Worm (Caenorhabditis elegans) whole organism, young adult: ENCODE results near the gene D1053.3.
A peak's percentile ranks its signal among the peaks of the same experiment; 100 is the strongest.

ENCODE experiments used
- D2030.7 ChIP-seq: fragments of 200-800 bp; sonication (Bioruptor generic); IDR thresholded peaks from 2 replicates; pipeline ENCODE4 v1.3.6; 2022; ENCODE audit warnings: missing genetic modification reagents, missing genetic modification characterization, missing compliant biosample characterization
- F49E8.2 ChIP-seq: sonication (generic microtip); optimal IDR thresholded peaks from 3 replicates; lab custom pipeline; 2017; ENCODE audit warnings: missing genetic modification characterization, mild to moderate bottlenecking, missing compliant biosample characterization, antibody characterized with exemption, moderate library complexity; ENCODE audit not compliant: insufficient read depth
- Y53F4B.3 ChIP-seq: fragments of 200-800 bp; sonication (Bioruptor generic); IDR thresholded peaks from 2 replicates; pipeline ENCODE4 v1.3.6; 2022; ENCODE audit warnings: missing genetic modification reagents, missing genetic modification characterization, missing compliant biosample characterization
- Y67H2A.10 ChIP-seq: fragments of 200-800 bp; sonication (Bioruptor generic); conservative IDR thresholded peaks from 2 replicates; pipeline ENCODE4 v1.3.6; 2022; ENCODE audit warnings: missing genetic modification reagents, missing genetic modification characterization, missing compliant biosample characterization
- ZK185.1 ChIP-seq: sonication (generic microtip); optimal IDR thresholded peaks from 2 replicates; lab custom pipeline; 2016; ENCODE audit warnings: mild to moderate bottlenecking, missing genetic modification characterization, missing compliant biosample characterization; ENCODE audit not compliant: poor library complexity, severe bottlenecking
- atf-7 ChIP-seq: sonication (generic microtip); optimal IDR thresholded peaks from 2 replicates; lab custom pipeline; 2017; ENCODE audit warnings: mild to moderate bottlenecking, missing genetic modification characterization, missing compliant biosample characterization
- athp-1 ChIP-seq: sonication (generic microtip); optimal IDR thresholded peaks from 2 replicates; lab custom pipeline; 2017; ENCODE audit warnings: mild to moderate bottlenecking, missing genetic modification characterization, missing compliant biosample characterization
- attf-3 ChIP-seq: fragments of 200-800 bp; sonication (Bioruptor generic); conservative IDR thresholded peaks from 2 replicates; pipeline ENCODE4 v1.3.6; 2022; ENCODE audit warnings: missing genetic modification reagents, missing genetic modification characterization, missing compliant biosample characterization
- attf-5 ChIP-seq: fragments of 200-800 bp; sonication (Bioruptor generic); optimal IDR thresholded peaks from 2 replicates; lab custom pipeline; 2018; ENCODE audit warnings: mild to moderate bottlenecking, missing genetic modification characterization, missing compliant biosample characterization
- ceh-27 ChIP-seq: fragments of 200-800 bp; sonication (Bioruptor generic); optimal IDR thresholded peaks from 2 replicates; lab custom pipeline; 2018; ENCODE audit warnings: mild to moderate bottlenecking, missing genetic modification characterization, moderate library complexity, missing compliant biosample characterization
- hlh-12 ChIP-seq: sonication (generic microtip); optimal IDR thresholded peaks from 2 replicates; lab custom pipeline; 2016; ENCODE audit warnings: missing genetic modification characterization, missing compliant biosample characterization
- hlh-26 ChIP-seq: fragments of 200-800 bp; sonication (Bioruptor generic); conservative IDR thresholded peaks from 2 replicates; pipeline ENCODE4 v1.3.6; 2022; ENCODE audit warnings: missing genetic modification reagents, missing genetic modification characterization, missing compliant biosample characterization
- hmg-20 ChIP-seq: fragments of 200-800 bp; sonication (Bioruptor generic); IDR thresholded peaks from 2 replicates; pipeline ENCODE4 v1.3.6; 2022; ENCODE audit warnings: missing genetic modification reagents, missing genetic modification characterization, missing compliant biosample characterization
- hsf-1 ChIP-seq: fragments of 200-800 bp; sonication (Bioruptor generic); IDR thresholded peaks from 2 replicates; pipeline ENCODE4 v1.3.6; 2022; ENCODE audit warnings: missing genetic modification reagents, missing genetic modification characterization, missing compliant biosample characterization
- lag-1 ChIP-seq: fragments of 200-800 bp; sonication (Bioruptor generic); IDR thresholded peaks from 2 replicates; pipeline ENCODE4 v1.3.6; 2022; ENCODE audit warnings: missing genetic modification reagents, missing genetic modification characterization, missing compliant biosample characterization
- let-607 ChIP-seq, 2 experiments: fragments of 200-800 bp in 1 of 2; sonication (Bioruptor generic) in 1 of 2; sonication (generic microtip) in 1 of 2; optimal IDR thresholded peaks; 2 replicates each; lab custom pipeline; 2016 to 2018; ENCODE audit warnings: mild to moderate bottlenecking in 2 of 2, missing compliant biosample characterization in 2 of 2, missing genetic modification characterization in 2 of 2, moderate library complexity in 2 of 2, missing genotype in 1 of 2
- lin-26 ChIP-seq: fragments of 200-800 bp; sonication (Bioruptor generic); IDR thresholded peaks from 2 replicates; pipeline ENCODE4 v1.3.6; 2022; ENCODE audit warnings: missing genetic modification reagents, missing genetic modification characterization, missing compliant biosample characterization
- lir-1 ChIP-seq: fragments of 200-800 bp; sonication (Bioruptor generic); conservative IDR thresholded peaks from 2 replicates; pipeline ENCODE4 v1.3.6; 2022; ENCODE audit warnings: missing genetic modification reagents, missing genetic modification characterization, missing compliant biosample characterization
- madf-8 ChIP-seq: fragments of 200-800 bp; sonication (Bioruptor generic); conservative IDR thresholded peaks from 2 replicates; pipeline ENCODE4 v1.3.6; 2022; ENCODE audit warnings: missing genetic modification reagents, missing genetic modification characterization, missing compliant biosample characterization
- nfya-1 ChIP-seq: sonication (generic microtip); optimal IDR thresholded peaks from 2 replicates; lab custom pipeline; 2017; ENCODE audit warnings: antibody characterized with exemption, missing compliant biosample characterization, missing genetic modification characterization, borderline replicate concordance; ENCODE audit not compliant: insufficient read depth
- nhr-27 ChIP-seq: fragments of 200-800 bp; sonication (Bioruptor generic); optimal IDR thresholded peaks from 2 replicates; lab custom pipeline; 2018; ENCODE audit warnings: mild to moderate bottlenecking, missing genetic modification characterization, moderate library complexity, missing compliant biosample characterization
- nhr-80 ChIP-seq: sonication (generic microtip); optimal IDR thresholded peaks from 2 replicates; lab custom pipeline; 2016; ENCODE audit warnings: missing genetic modification characterization, missing compliant biosample characterization
- pha-4 ChIP-seq: fragments of 150-350 bp; sonication (generic microtip); optimal IDR thresholded peaks from 2 replicates; lab custom pipeline; 2014; ENCODE audit warnings: missing biosample characterization, missing genetic modification reagents, missing genetic modification characterization
- rpc-1 ChIP-seq, 2 experiments: fragments of 150-350 bp in 1 of 2; sonication (generic microtip) in 1 of 2; optimal IDR thresholded peaks; 2 replicates each; lab custom pipeline; 2014 to 2018; ENCODE audit warnings: missing biosample characterization in 1 of 2, missing genetic modification characterization in 1 of 2, missing genetic modification reagents in 1 of 2, missing genotype in 1 of 2
- snpc-4 ChIP-seq, 5 experiments: fragments of 150-350 bp in 1 of 5; sonication (generic microtip) in 4 of 5; optimal IDR thresholded peaks; 2 replicates each; lab custom pipeline; 2014 to 2018; ENCODE audit warnings: missing genetic modification characterization in 5 of 5, missing biosample characterization in 3 of 5, antibody characterized with exemption in 2 of 5, mild to moderate bottlenecking in 2 of 5, missing compliant biosample characterization in 2 of 5, missing genotype in 2 of 5, moderate library complexity in 2 of 5, missing genetic modification reagents in 1 of 5
- zfh-2 ChIP-seq: fragments of 200-800 bp; sonication (Bioruptor generic); conservative IDR thresholded peaks from 2 replicates; pipeline ENCODE4 v1.3.6; 2022; ENCODE audit warnings: missing genetic modification reagents, missing genetic modification characterization, missing compliant biosample characterization
- ztf-18 ChIP-seq: sonication (generic microtip); optimal IDR thresholded peaks from 2 replicates; lab custom pipeline; 2016; ENCODE audit warnings: missing genotype, mild to moderate bottlenecking, missing genetic modification characterization, missing compliant biosample characterization

Gene D1053.3

DNA sequence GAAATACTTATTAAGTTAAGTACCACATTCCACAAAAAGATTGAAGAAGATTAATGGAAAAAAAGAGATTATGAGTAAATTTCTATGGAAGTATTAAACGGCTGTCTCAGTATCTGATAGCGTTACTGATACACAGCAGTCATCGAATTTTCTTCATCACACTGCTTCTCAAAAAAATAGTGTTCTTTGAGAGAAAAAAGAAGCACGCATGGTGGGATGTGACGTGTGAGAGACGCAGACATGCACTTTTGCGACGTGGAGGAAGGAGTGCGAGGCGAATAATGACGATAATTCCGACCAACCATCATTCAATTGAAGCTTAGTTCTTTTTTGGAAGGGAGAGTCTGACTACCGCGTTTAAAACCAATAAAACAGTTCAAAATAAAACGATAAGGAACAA is 26.7 kb downstream of the D1053.3 start, which contains the start of gene C44C10.11 (continued):
- TF ChIP-seq nfya-1: no peak
- TF ChIP-seq hlh-26 (GFP tag; lab: Robert Waterston, UW): no peak
- no peak for TF ChIP-seq nhr-27 (tag; lab: Kevin White, UChicago)

DNA sequence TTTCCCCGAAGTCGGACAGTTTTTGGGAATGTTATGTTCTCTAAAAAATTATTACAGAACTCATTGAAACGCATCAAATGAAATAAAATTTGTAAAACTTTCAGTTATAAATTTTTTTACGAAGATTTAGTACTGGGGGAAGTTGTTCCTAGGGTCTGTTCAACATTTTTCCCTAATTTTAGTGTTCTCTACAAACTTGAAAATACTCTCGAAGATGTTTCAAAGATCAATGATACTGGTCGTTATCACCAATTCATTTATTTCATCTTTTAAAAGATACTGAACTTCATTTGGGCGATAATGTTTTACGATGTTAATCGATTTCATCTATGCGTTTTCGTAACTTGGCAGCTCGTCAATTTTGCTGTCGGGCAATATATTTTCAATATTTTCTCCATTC is 34.7 kb downstream of the D1053.3 start, which contains the start of gene C44C10.3:
Gene C44C10.3 (plus strand): TSS at position 301 of the 400 bp plus-strand sequence.
- TF ChIP-seq ZK185.1 (tag; lab: Kevin White, UChicago) (no peak), let-607 (tag; optimal IDR thresholded peaks at IDR 0.05; lab: Kevin White, UChicago) (no peak), pha-4 (tag; lab: Kevin White, UChicago) (no peak), madf-8 (GFP tag; lab: Robert Waterston, UW) (no peak), hsf-1 (GFP tag; lab: Robert Waterston, UW) (no peak), nhr-80 (tag; lab: Kevin White, UChicago) (no peak), zfh-2 (no peak), ztf-18 (no peak), Y53F4B.3 (no peak), Y67H2A.10 (no peak), hmg-20 (GFP tag; lab: Robert Waterston, UW) (no peak), hlh-12 (tag; lab: Kevin White, UChicago) (no peak), D2030.7 (GFP tag; lab: Robert Waterston, UW) (no peak), snpc-4 (GFP tag; optimal IDR thresholded peaks at IDR 0.05; lab: Kevin White, UChicago) (no peak), snpc-4 (tag; optimal IDR thresholded peaks at IDR 0.05; lab: Kevin White, UChicago) (no peak), F49E8.2 (tag; lab: Kevin White, UChicago) (no peak)

DNA sequence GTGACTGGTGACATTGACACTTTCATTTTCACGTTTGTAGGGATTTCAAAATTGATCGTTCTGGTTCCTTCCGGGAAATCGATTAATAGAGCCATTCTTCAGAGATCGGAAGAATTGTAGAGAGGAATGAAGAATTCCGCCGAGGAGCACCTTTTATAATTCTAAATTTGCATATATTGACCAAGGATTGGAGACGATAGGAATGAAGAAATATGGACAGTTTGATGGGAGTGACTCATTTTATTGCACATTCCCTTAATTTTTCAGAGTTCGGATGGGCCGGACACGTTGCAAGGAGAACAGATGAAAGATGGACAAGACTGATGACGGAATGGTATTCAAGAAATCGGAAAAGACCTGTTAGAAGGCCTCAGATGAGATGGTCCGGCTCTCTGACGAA is 36.7 kb downstream of the D1053.3 start, which contains the start of gene C44C10.15:
Gene C44C10.15 (minus strand): TSS at position 101 of the 400 bp plus-strand sequence.
- no peak for TF ChIP-seq Y53F4B.3
- TF ChIP-seq lag-1: no peak

DNA sequence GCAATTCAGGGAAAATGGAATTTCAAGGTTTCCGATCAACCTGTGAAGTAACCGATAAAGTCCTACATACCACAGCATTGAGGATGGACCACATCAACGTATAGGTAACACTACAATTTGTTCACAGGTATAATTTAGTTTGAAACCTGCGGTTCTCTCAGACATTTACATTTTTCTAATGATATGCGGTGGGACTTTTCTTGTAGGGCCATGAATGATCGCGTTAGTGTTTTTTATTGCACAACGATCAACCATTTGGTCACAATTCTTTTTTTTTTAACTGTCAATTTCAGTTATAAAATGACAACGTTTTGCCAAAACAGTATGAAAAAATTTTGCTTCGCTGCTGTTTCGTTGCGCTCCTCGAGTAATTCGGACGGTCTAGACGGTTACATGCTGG is 40.3 kb downstream of the D1053.3 start, which contains the start of gene C44C10.12:
Gene C44C10.12 (plus strand): TSS at position 301 of the 400 bp plus-strand sequence.
- TF ChIP-seq nhr-27 (tag; lab: Kevin White, UChicago) (no peak), lin-26 (GFP tag; lab: Robert Waterston, UW) (no peak), rpc-1 (optimal IDR thresholded peaks at IDR 0.05; lab: Kevin White, UChicago) (no peak), rpc-1 (tag; optimal IDR thresholded peaks at IDR 0.05; lab: Kevin White, UChicago) (no peak), lir-1 (GFP tag; lab: Robert Waterston, UW) (no peak), attf-3 (no peak)

DNA sequence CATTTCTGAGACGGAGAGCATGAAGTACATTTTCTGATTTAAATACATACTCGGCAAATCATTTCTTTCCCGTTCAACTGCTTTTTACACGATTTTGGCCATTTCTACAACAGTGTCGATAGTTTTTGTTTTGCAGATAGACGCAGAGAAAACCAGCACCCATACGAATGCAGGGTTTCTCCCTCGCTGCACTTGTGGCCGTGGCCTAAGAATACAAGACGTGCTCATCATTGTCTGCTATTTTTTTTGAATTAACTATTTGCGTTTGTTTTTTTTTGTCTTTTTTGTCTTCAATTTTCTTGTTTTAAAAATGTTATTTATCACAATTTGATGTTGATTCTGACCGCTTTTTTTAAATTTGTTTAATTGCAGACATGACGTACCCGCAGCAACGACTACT is 43.9 kb downstream of the D1053.3 start, which contains the start of gene smcl-1:
Gene smcl-1 (plus strand): TSS at position 373 of the 400 bp plus-strand sequence.
- peak; percentile 55 for TF ChIP-seq ZK185.1 (tag; lab: Kevin White, UChicago)
- TF ChIP-seq athp-1 (tag; lab: Kevin White, UChicago): no peak
- TF ChIP-seq atf-7 (tag; lab: Kevin White, UChicago): no peak
- TF ChIP-seq hlh-12 (tag; lab: Kevin White, UChicago): no peak
- peak; percentile 40 for TF ChIP-seq attf-5 (GFP tag; lab: Kevin White, UChicago)
- TF ChIP-seq nhr-80 (tag; lab: Kevin White, UChicago): peak; percentile 51
- peak; percentile 3 for TF ChIP-seq ceh-27 (GFP tag; lab: Kevin White, UChicago)
